Fruit fly (Drosophila melanogaster) S2 (cell line): ENCODE data around the gene Atg12.

Source experiments
- CG8478 ChIP-seq: fragments of >200 bp; optimal IDR thresholded peaks from 2 replicates; lab custom pipeline; 2018
- CTCF ChIP-seq, 2 experiments: fragments of >200 bp; optimal IDR thresholded peaks; 2 replicates each; lab custom pipeline; 2018

dm6 chr3L:12113589-12113988 is 23.2 kb upstream of the Atg12 start:
- TF ChIP-seq CTCF (optimal IDR thresholded peaks at IDR 0.05; lab: Kevin White, UChicago): no peak
- TF ChIP-seq CG8478: no peak
